Fruit fly (Drosophila melanogaster) whole organism, prepupa: ENCODE measurements around the gene CG16903.

Experiments
- Blimp-1 ChIP-seq: fragments of 200-800 bp; sonication (Bioruptor generic); optimal IDR thresholded peaks from 3 replicates; lab custom pipeline; 2017; ENCODE audit warnings: missing biosample characterization, missing genetic modification characterization, mild to moderate bottlenecking, moderate library complexity, missing genetic modification reagents
- CG10631 ChIP-seq: fragments of 200-800 bp; sonication (Bioruptor generic); optimal IDR thresholded peaks from 2 replicates; lab custom pipeline; 2016; ENCODE audit warnings: missing biosample characterization, missing genetic modification characterization
- CG10669 ChIP-seq: fragments of 200-800 bp; sonication (Bioruptor generic); optimal IDR thresholded peaks from 3 replicates; lab custom pipeline; 2018; ENCODE audit warnings: missing biosample characterization, mild to moderate bottlenecking, missing genetic modification characterization, moderate library complexity
- CG11294 ChIP-seq: fragments of 200-800 bp; sonication (Bioruptor generic); IDR thresholded peaks from 2 replicates; pipeline ENCODE4 v1.3.6; 2022; ENCODE audit warnings: missing biosample characterization, missing genetic modification characterization
- CG11762 ChIP-seq: fragments of 200-800 bp; sonication (Bioruptor generic); optimal IDR thresholded peaks from 3 replicates; lab custom pipeline; 2016; ENCODE audit warnings: missing biosample characterization, missing genetic modification characterization; ENCODE audit not compliant: insufficient read depth
- CG11902 ChIP-seq: fragments of 200-800 bp; sonication (Bioruptor generic); optimal IDR thresholded peaks from 3 replicates; lab custom pipeline; 2016; ENCODE audit warnings: missing biosample characterization, missing genetic modification characterization
- CG15336 ChIP-seq: fragments of 200-800 bp; sonication (Bioruptor generic); IDR thresholded peaks from 2 replicates; pipeline ENCODE4 v1.3.6; 2022; ENCODE audit warnings: missing biosample characterization, missing genetic modification characterization
- CG31627 ChIP-seq: fragments of 200-800 bp; sonication (Bioruptor generic); optimal IDR thresholded peaks from 3 replicates; lab custom pipeline; 2016; ENCODE audit warnings: missing biosample characterization, missing genetic modification characterization
- CG32006 ChIP-seq: fragments of 200-800 bp; sonication (Bioruptor generic); optimal IDR thresholded peaks from 3 replicates; lab custom pipeline; 2017; ENCODE audit warnings: missing biosample characterization, mild to moderate bottlenecking, missing genetic modification characterization
- CG3919 ChIP-seq: fragments of 200-800 bp; sonication (Bioruptor generic); optimal IDR thresholded peaks from 3 replicates; lab custom pipeline; 2016; ENCODE audit warnings: missing biosample characterization, missing genetic modification characterization
- CG4318 ChIP-seq: fragments of 200-800 bp; sonication (Bioruptor generic); optimal IDR thresholded peaks from 3 replicates; lab custom pipeline; 2017; ENCODE audit warnings: missing biosample characterization, mild to moderate bottlenecking, missing genetic modification characterization
- CG6163 ChIP-seq: fragments of 200-800 bp; sonication (Bioruptor generic); IDR thresholded peaks from 3 replicates; pipeline ENCODE4 v1.3.6; 2022; ENCODE audit warnings: missing biosample characterization, missing genetic modification characterization
- CG6276 ChIP-seq: fragments of 200-800 bp; sonication (Bioruptor generic); optimal IDR thresholded peaks from 2 replicates; lab custom pipeline; 2017; ENCODE audit warnings: missing biosample characterization, mild to moderate bottlenecking, missing genetic modification characterization
- CG6792 ChIP-seq: fragments of 200-800 bp; sonication (Bioruptor generic); optimal IDR thresholded peaks from 3 replicates; lab custom pipeline; 2016; ENCODE audit warnings: missing biosample characterization, missing genetic modification characterization
- CG6854 ChIP-seq: fragments of 200-800 bp; sonication (Bioruptor generic); optimal IDR thresholded peaks from 2 replicates; lab custom pipeline; 2017; ENCODE audit warnings: missing biosample characterization, mild to moderate bottlenecking, missing genetic modification characterization
- CG7368 ChIP-seq: fragments of 200-800 bp; sonication (Bioruptor generic); optimal IDR thresholded peaks from 3 replicates; lab custom pipeline; 2016; ENCODE audit warnings: missing biosample characterization, missing genetic modification characterization
- CG8632 ChIP-seq: fragments of 200-800 bp; sonication (Bioruptor generic); optimal IDR thresholded peaks from 3 replicates; lab custom pipeline; 2016; ENCODE audit warnings: missing biosample characterization, missing genetic modification characterization
- CG9139 ChIP-seq: fragments of 200-800 bp; sonication (Bioruptor generic); optimal IDR thresholded peaks from 3 replicates; lab custom pipeline; 2017; ENCODE audit warnings: missing biosample characterization, mild to moderate bottlenecking, missing genetic modification characterization
- Eip78C ChIP-seq: fragments of 200-800 bp; sonication (Bioruptor generic); peaks from one replicate; lab custom pipeline; 2016; ENCODE audit warnings: missing biosample characterization, missing genetic modification characterization
- Ets21C ChIP-seq: fragments of 200-800 bp; sonication (Bioruptor generic); optimal IDR thresholded peaks from 3 replicates; lab custom pipeline; 2016; ENCODE audit warnings: missing biosample characterization, missing genetic modification characterization
- Hr38 ChIP-seq: sonication (Bioruptor generic); optimal IDR thresholded peaks from 2 replicates; lab custom pipeline; 2016; ENCODE audit warnings: missing biosample characterization, missing genetic modification characterization
- Hr39 ChIP-seq: fragments of 200-800 bp; sonication (Bioruptor generic); optimal IDR thresholded peaks from 2 replicates; lab custom pipeline; 2016; ENCODE audit warnings: missing biosample characterization, missing genetic modification characterization
- Hr4 ChIP-seq: fragments of 200-800 bp; sonication (Bioruptor generic); optimal IDR thresholded peaks from 3 replicates; lab custom pipeline; 2016; ENCODE audit warnings: missing biosample characterization, missing genetic modification characterization
- Met ChIP-seq: fragments of 200-800 bp; sonication (Bioruptor generic); optimal IDR thresholded peaks from 3 replicates; lab custom pipeline; 2016; ENCODE audit warnings: missing biosample characterization, missing genetic modification characterization
- Smox ChIP-seq: fragments of 200-800 bp; sonication (Bioruptor generic); optimal IDR thresholded peaks from 3 replicates; lab custom pipeline; 2016; ENCODE audit warnings: missing biosample characterization, missing genetic modification characterization
- Sox14 ChIP-seq: fragments of 200-800 bp; sonication (Bioruptor generic); optimal IDR thresholded peaks from 3 replicates; lab custom pipeline; 2016; ENCODE audit warnings: missing biosample characterization, missing genetic modification characterization
- achi ChIP-seq: fragments of 200-800 bp; sonication (Bioruptor generic); optimal IDR thresholded peaks from 3 replicates; lab custom pipeline; 2016; ENCODE audit warnings: missing biosample characterization, missing genetic modification characterization
- acj6 ChIP-seq: fragments of 200-800 bp; sonication (Bioruptor generic); optimal IDR thresholded peaks from 3 replicates; lab custom pipeline; 2016; ENCODE audit warnings: missing biosample characterization, missing genetic modification characterization
- cyc ChIP-seq: fragments of 200-800 bp; sonication (Bioruptor generic); optimal IDR thresholded peaks from 3 replicates; lab custom pipeline; 2016; ENCODE audit warnings: missing biosample characterization, missing genetic modification characterization
- dsx ChIP-seq: fragments of 200-800 bp; optimal IDR thresholded peaks from 3 replicates; lab custom pipeline; 2019; ENCODE audit warnings: missing biosample characterization, mild to moderate bottlenecking, missing genetic modification characterization, moderate library complexity; ENCODE audit not compliant: poor library complexity, severe bottlenecking
- eg ChIP-seq: fragments of 200-800 bp; sonication (Bioruptor generic); IDR thresholded peaks from 3 replicates; pipeline ENCODE4 v1.3.6; 2022; ENCODE audit warnings: missing biosample characterization, missing genetic modification characterization
- fd85E ChIP-seq: fragments of 200-800 bp; sonication (Bioruptor generic); optimal IDR thresholded peaks from 3 replicates; lab custom pipeline; 2016; ENCODE audit warnings: missing biosample characterization, missing genetic modification characterization
- net ChIP-seq: fragments of 200-800 bp; sonication (Bioruptor generic); optimal IDR thresholded peaks from 3 replicates; lab custom pipeline; 2016; ENCODE audit warnings: missing biosample characterization, missing genetic modification characterization
- ss ChIP-seq, 2 experiments: fragments of 200-800 bp; sonication (Bioruptor generic); optimal IDR thresholded peaks; 2 replicates in 1 of 2; 3 replicates in 1 of 2; lab custom pipeline; 2017 to 2018; ENCODE audit warnings: mild to moderate bottlenecking in 2 of 2, missing biosample characterization in 2 of 2, missing genetic modification characterization in 2 of 2, moderate library complexity in 1 of 2
- svp ChIP-seq: fragments of 200-800 bp; sonication (Bioruptor generic); peaks from one replicate; lab custom pipeline; 2016; ENCODE audit warnings: missing biosample characterization, missing genetic modification characterization
- topi ChIP-seq: fragments of 200-800 bp; sonication (Bioruptor generic); optimal IDR thresholded peaks from 3 replicates; lab custom pipeline; 2016; ENCODE audit warnings: missing biosample characterization, missing genetic modification characterization
- vri ChIP-seq: fragments of 200-800 bp; sonication (Bioruptor generic); optimal IDR thresholded peaks from 3 replicates; lab custom pipeline; 2016; ENCODE audit warnings: missing biosample characterization, mild to moderate bottlenecking, missing genetic modification characterization

Gene CG16903

DNA sequence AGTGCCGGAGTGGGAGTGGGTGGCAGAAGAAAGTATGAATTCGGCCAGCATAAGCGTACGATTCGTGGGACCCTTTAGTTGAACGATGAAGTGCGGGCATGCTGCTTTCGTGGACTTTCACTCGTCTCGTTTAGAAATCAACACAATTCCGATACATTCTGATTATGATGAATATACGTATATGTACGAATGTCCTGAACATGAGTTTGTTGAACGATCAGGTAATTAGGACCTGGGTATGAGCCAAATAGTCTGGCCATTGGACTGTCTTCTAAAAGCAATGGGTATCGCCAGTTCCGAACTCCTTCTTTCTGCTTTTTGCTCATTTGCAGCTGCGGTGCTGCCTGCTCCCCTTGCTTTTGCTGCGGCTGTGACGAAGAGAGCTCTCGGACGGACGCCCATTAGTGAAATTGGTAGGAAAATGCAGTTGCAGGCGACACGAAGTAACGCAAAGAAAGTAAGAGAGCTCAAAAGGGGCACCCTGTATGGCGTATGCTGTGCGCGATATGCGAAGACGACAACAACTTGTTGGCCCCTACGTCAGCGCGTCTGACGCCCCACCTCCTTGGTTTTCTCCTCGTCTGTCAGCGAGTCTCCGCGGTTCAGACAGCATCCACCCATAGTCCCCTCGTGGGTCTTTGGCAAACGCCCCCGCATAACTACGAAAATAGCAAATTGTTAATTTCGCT, 43.3 kb downstream of the CG16903 start (continued):
- peak; percentile 44 for TF ChIP-seq CG31627 (GFP tag; lab: Kevin White, UChicago)
- TF ChIP-seq CG4318 (GFP tag; lab: Kevin White, UChicago): peak; percentile 47
- no peak for TF ChIP-seq CG11902 (GFP tag; lab: Kevin White, UChicago)
- TF ChIP-seq Hr4 (GFP tag; lab: Kevin White, UChicago): peak; percentile 59
- TF ChIP-seq Met (GFP tag; lab: Kevin White, UChicago): peak; percentile 53
- peak; percentile 28 for TF ChIP-seq Sox14 (GFP tag; lab: Kevin White, UChicago)
- TF ChIP-seq CG3919 (GFP tag; lab: Kevin White, UChicago): peak; percentile 29
- TF ChIP-seq CG7368 (GFP tag; lab: Kevin White, UChicago): no peak
- TF ChIP-seq vri: no peak
- no peak for TF ChIP-seq CG10669 (GFP tag; lab: Kevin White, UChicago)
- TF ChIP-seq net (GFP tag; lab: Kevin White, UChicago): no peak
- peak; percentile 72 for TF ChIP-seq CG32006 (GFP tag; lab: Kevin White, UChicago)
- TF ChIP-seq Ets21C (GFP tag; lab: Kevin White, UChicago): peak; percentile 14
- peak; percentile 40 for TF ChIP-seq topi (GFP tag; lab: Kevin White, UChicago)
- no peak for TF ChIP-seq CG11762 (GFP tag; lab: Kevin White, UChicago)
- TF ChIP-seq CG15336 (GFP tag; lab: Robert Waterston, UW): peak; percentile 24; the same call in 1 of the 2 replicates
- no peak for TF ChIP-seq CG6792 (GFP tag; lab: Kevin White, UChicago)
- no peak for TF ChIP-seq dsx (GFP tag; lab: Kevin White, UChicago)
- peak; percentile 7 for TF ChIP-seq Blimp-1
- TF ChIP-seq svp (GFP tag; lab: Kevin White, UChicago): peak; percentile 68
- peak; percentile 0 for TF ChIP-seq Smox (GFP tag; lab: Kevin White, UChicago)
- no peak for TF ChIP-seq CG8632 (GFP tag; lab: Kevin White, UChicago)
- no peak for TF ChIP-seq fd85E (GFP tag; lab: Kevin White, UChicago)
- peak; percentile 21 for TF ChIP-seq cyc (GFP tag; lab: Kevin White, UChicago)
- peak; percentile 28 for TF ChIP-seq Hr39 (GFP tag; lab: Kevin White, UChicago)
- TF ChIP-seq CG11294 (GFP tag; lab: Robert Waterston, UW): no peak
- TF ChIP-seq achi (GFP tag; lab: Kevin White, UChicago): peak; percentile 8
- TF ChIP-seq Hr38 (GFP tag; lab: Kevin White, UChicago): no peak
- TF ChIP-seq eg (GFP tag; lab: Robert Waterston, UW): no peak
- no peak for TF ChIP-seq CG10631 (GFP tag; lab: Kevin White, UChicago)
- TF ChIP-seq CG6276 (GFP tag; lab: Kevin White, UChicago): peak; percentile 42
- TF ChIP-seq acj6 (GFP tag; lab: Kevin White, UChicago): peak; percentile 19

DNA sequence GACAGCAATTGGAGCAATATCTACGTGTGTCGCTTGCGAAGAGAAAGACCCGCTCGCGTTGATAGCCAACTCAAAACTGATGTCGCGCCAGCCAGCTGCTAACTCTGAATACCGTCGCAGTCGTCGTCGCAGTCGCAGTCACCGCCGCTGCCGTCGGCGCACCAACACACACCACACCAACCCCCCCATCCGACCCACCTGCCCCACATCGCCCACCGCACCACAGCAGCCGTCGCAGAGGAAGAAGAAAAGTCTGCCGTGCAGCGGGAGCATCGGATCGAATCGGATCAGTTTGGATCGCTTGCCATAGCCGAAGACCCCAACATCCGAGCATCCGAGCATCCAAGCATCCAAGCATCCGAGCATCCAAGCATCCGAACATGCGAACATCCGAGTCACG, 43.8 kb downstream of the CG16903 start:
- TF ChIP-seq CG6163 (GFP tag; lab: Robert Waterston, UW) (peak; percentile 37; the same call in 1 of the 3 replicates), CG6854 (GFP tag; lab: Kevin White, UChicago) (peak; percentile 53), CG6276 (GFP tag; lab: Kevin White, UChicago) (no peak), CG9139 (GFP tag; lab: Kevin White, UChicago) (peak; percentile 13), ss (GFP tag; optimal IDR thresholded peaks at IDR 0.05; lab: Kevin White, UChicago) (peak in 1 of 2 experiments; percentile 20), Hr38 (GFP tag; lab: Kevin White, UChicago) (no peak), eg (GFP tag; lab: Robert Waterston, UW) (peak; percentile 40; the same call in 1 of the 3 replicates), net (GFP tag; lab: Kevin White, UChicago) (peak; percentile 22), Eip78C (GFP tag; lab: Kevin White, UChicago) (peak; percentile 7)
